Worm (Caenorhabditis elegans) whole organism, early embryonic: Measurements from ENCODE around the gene F14H12.17.

Source experiments
- B0310.2 ChIP-seq: sonication (generic microtip); optimal IDR thresholded peaks from 2 replicates; lab custom pipeline; 2016; ENCODE audit warnings: mild to moderate bottlenecking, missing genetic modification characterization, missing compliant biosample characterization
- aly-1 ChIP-seq: sonication (generic microtip); optimal IDR thresholded peaks from 2 replicates; lab custom pipeline; 2016; ENCODE audit warnings: missing genetic modification characterization, missing compliant biosample characterization
- ama-1 ChIP-seq: fragments of 150-350 bp; optimal IDR thresholded peaks from 2 replicates; lab custom pipeline; 2014
- ceh-13 ChIP-seq: fragments of 200-800 bp; sonication (Bioruptor generic); optimal IDR thresholded peaks from 2 replicates; lab custom pipeline; 2018; ENCODE audit warnings: mild to moderate bottlenecking, missing genetic modification characterization, missing compliant biosample characterization
- ceh-36 ChIP-seq: sonication (generic microtip); optimal IDR thresholded peaks from 2 replicates; lab custom pipeline; 2016; ENCODE audit warnings: missing genetic modification characterization, inconsistent platforms, missing compliant biosample characterization
- ets-7 ChIP-seq: sonication (generic microtip); optimal IDR thresholded peaks from 2 replicates; lab custom pipeline; 2016; ENCODE audit warnings: missing genotype, missing genetic modification characterization, missing compliant biosample characterization
- flt-1 ChIP-seq: fragments of 200-800 bp; sonication (Bioruptor generic); IDR thresholded peaks from 2 replicates; pipeline ENCODE4 v1.3.6; 2022; ENCODE audit warnings: missing genetic modification characterization, missing compliant biosample characterization
- hmbx-1 ChIP-seq: sonication (generic microtip); optimal IDR thresholded peaks from 2 replicates; lab custom pipeline; 2016; ENCODE audit warnings: mild to moderate bottlenecking, missing genetic modification characterization, missing compliant biosample characterization
- scrt-1 ChIP-seq: fragments of 200-800 bp; sonication (Bioruptor generic); IDR thresholded peaks from 2 replicates; pipeline ENCODE4 v1.3.6; 2022; ENCODE audit warnings: missing genetic modification characterization, missing compliant biosample characterization
- sea-1 ChIP-seq: fragments of 200-800 bp; sonication (Bioruptor generic); conservative IDR thresholded peaks from 2 replicates; pipeline ENCODE4 v1.3.6; 2022; ENCODE audit warnings: missing genetic modification characterization, missing compliant biosample characterization
- tbx-11 ChIP-seq: fragments of 200-800 bp; sonication (Bioruptor generic); IDR thresholded peaks from 2 replicates; pipeline ENCODE4 v1.3.6; 2022; ENCODE audit warnings: missing genetic modification characterization, missing compliant biosample characterization
- tbx-37 ChIP-seq: fragments of 200-800 bp; sonication (Bioruptor generic); conservative IDR thresholded peaks from 2 replicates; pipeline ENCODE4 v1.3.6; 2022; ENCODE audit warnings: missing genetic modification reagents, missing genetic modification characterization, missing compliant biosample characterization
- tra-4 ChIP-seq: sonication (generic microtip); optimal IDR thresholded peaks from 2 replicates; lab custom pipeline; 2017; ENCODE audit warnings: missing genetic modification characterization, missing compliant biosample characterization

- TF ChIP-seq sea-1 (GFP tag; lab: Robert Waterston, UW) (no peak), ama-1 (lab: Kevin White, UChicago) (no peak), tbx-37 (no peak), tbx-11 (GFP tag; lab: Robert Waterston, UW) (no peak), scrt-1 (GFP tag; lab: Robert Waterston, UW) (no peak), flt-1 (GFP tag; lab: Robert Waterston, UW) (no peak), ceh-36 (tag; lab: Kevin White, UChicago) (no peak), tra-4 (tag; lab: Kevin White, UChicago) (no peak), B0310.2 (no peak), ets-7 (tag; lab: Kevin White, UChicago) (no peak), ceh-13 (GFP tag; lab: Kevin White, UChicago) (no peak), aly-1 (no peak), hmbx-1 (no peak)
Measured at ce11 chrX:4367414-4367813, 4.3 kb upstream of the F14H12.17 start, which contains the start of gene R160.10.
